Worm (Caenorhabditis elegans): ENCODE measurements around the gene T15H9.5.

DNA sequence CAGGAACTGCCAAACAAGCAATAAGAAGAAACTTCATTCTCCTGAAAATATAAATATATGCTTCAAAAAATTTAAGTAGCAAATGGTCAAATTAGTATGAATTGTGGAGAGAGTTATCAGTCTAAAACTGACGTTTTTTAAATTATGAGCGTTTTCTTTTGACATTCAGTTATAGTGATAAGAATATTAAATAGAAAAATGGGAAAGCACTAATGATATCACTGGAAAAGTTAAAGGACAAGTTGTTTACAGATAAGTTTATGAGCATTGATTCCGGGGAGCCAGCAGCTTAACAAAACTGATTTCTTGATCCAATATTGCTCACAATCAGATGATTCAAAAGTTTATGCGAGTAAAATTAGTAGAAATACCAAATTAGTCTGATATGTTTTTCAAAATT lies 49.1 kb upstream of the T15H9.5 start, which contains the start of gene ZK1320.3:
- TF ChIP-seq flt-1 (GFP tag; IDR thresholded peaks at IDR 0.05) = no peak
- no peak for TF ChIP-seq ztf-23 (GFP tag; IDR thresholded peaks at IDR 0.05)
- TF ChIP-seq tab-1 (GFP tag; IDR thresholded peaks at IDR 0.05) = no peak
- no peak for TF ChIP-seq T22C8.4 (GFP tag; IDR thresholded peaks at IDR 0.05)

Measured in whole organism, midembryonic.